In genomic region chr3R:29549945-29550344, dm6 we compare ENCODE assay signal across 3 fruit fly cellular contexts.
A peak's percentile ranks its signal among the peaks of the same experiment; 100 is the strongest.
TF ChIP-seq lines count a peak whose summit lies in the region.

No protein-coding gene starts in this region.

TF ChIP-seq in whole organism, embryonic, 481 proteins besides CTCF, POLR2A, EP300 and RAD21 (continued from another document and continues in another):
- TF ChIP-seq HLHmδ (GFP tag; optimal IDR thresholded peaks at IDR 0.05; lab: Kevin White, UChicago) = no peak
- TF ChIP-seq PHDP (tag; optimal IDR thresholded peaks at IDR 0.05; lab: Kevin White, UChicago) = no peak
- TF ChIP-seq lola (GFP tag; optimal IDR thresholded peaks at IDR 0.05; lab: Kevin White, UChicago) = peak in 1 of 3 experiments; percentile 11
- TF ChIP-seq CG6791 (GFP tag; IDR thresholded peaks at IDR 0.05; lab: Robert Waterston, UW; ENCODE audit: partially characterized antibody) = no peak
- TF ChIP-seq Deaf1 (tag; optimal IDR thresholded peaks at IDR 0.05; lab: Kevin White, UChicago) = no peak
- TF ChIP-seq Sox100B (GFP tag; optimal IDR thresholded peaks at IDR 0.05; lab: Kevin White, UChicago) = no peak
- TF ChIP-seq CG6854 (GFP tag; optimal IDR thresholded peaks at IDR 0.05; lab: Kevin White, UChicago) = no peak
- TF ChIP-seq ara (GFP tag; IDR thresholded peaks at IDR 0.05; lab: Robert Waterston, UW) = peak; percentile 32; the same call in 1 of the 2 replicates
- TF ChIP-seq nerfin-2 (GFP tag; IDR thresholded peaks at IDR 0.05; lab: Robert Waterston, UW; ENCODE audit: partially characterized antibody) = no peak
- peak; percentile 14 for TF ChIP-seq az2 (GFP tag; optimal IDR thresholded peaks at IDR 0.05; lab: Kevin White, UChicago)
- no peak for TF ChIP-seq shn (GFP tag; optimal IDR thresholded peaks at IDR 0.05; lab: Kevin White, UChicago)
- no peak for TF ChIP-seq dimm (GFP tag; IDR thresholded peaks at IDR 0.05; lab: Robert Waterston, UW)
- peak; percentile 11 for TF ChIP-seq CG12391 (tag; optimal IDR thresholded peaks at IDR 0.05; lab: Kevin White, UChicago)
- TF ChIP-seq Camta (GFP tag; optimal IDR thresholded peaks at IDR 0.05; lab: Kevin White, UChicago) = no peak
- no peak for TF ChIP-seq tna (GFP tag; IDR thresholded peaks at IDR 0.05; lab: Robert Waterston, UW; ENCODE audit: partially characterized antibody)
- TF ChIP-seq row (GFP tag; IDR thresholded peaks at IDR 0.05; lab: Robert Waterston, UW) = peak; percentile 23; the same call in 2 of the 3 replicates
- no peak for TF ChIP-seq CG1602 (GFP tag; optimal IDR thresholded peaks at IDR 0.05; lab: Kevin White, UChicago)
- TF ChIP-seq CG9876 (GFP tag; optimal IDR thresholded peaks at IDR 0.05; lab: Kevin White, UChicago) = no peak
- no peak for TF ChIP-seq CG17186 (GFP tag; optimal IDR thresholded peaks at IDR 0.05; lab: Kevin White, UChicago)
- no peak for TF ChIP-seq CG4328 (GFP tag; optimal IDR thresholded peaks at IDR 0.05; lab: Kevin White, UChicago)
- no peak for TF ChIP-seq bowl (GFP tag; IDR thresholded peaks at IDR 0.05; lab: Robert Waterston, UW)
- no peak for TF ChIP-seq hb (GFP tag; IDR thresholded peaks at IDR 0.05; lab: Robert Waterston, UW; ENCODE audit: partially characterized antibody)
- TF ChIP-seq CG18262 (tag; optimal IDR thresholded peaks at IDR 0.05; lab: Kevin White, UChicago) = peak; percentile 16
- TF ChIP-seq Side (GFP tag; optimal IDR thresholded peaks at IDR 0.05; lab: Kevin White, UChicago) = no peak
- no peak for TF ChIP-seq HHEX (GFP tag; optimal IDR thresholded peaks at IDR 0.05; lab: Kevin White, UChicago)
- no peak for TF ChIP-seq GATAe (GFP tag; conservative IDR thresholded peaks at IDR 0.05; lab: Robert Waterston, UW)
- no peak for TF ChIP-seq stwl (tag; optimal IDR thresholded peaks at IDR 0.05; lab: Kevin White, UChicago)
- no peak for TF ChIP-seq rib (GFP tag; IDR thresholded peaks at IDR 0.05; lab: Robert Waterston, UW)
- TF ChIP-seq chm (GFP tag; IDR thresholded peaks at IDR 0.05; lab: Robert Waterston, UW) = no peak
- no peak for TF ChIP-seq E2f2 (GFP tag; IDR thresholded peaks at IDR 0.05; lab: Robert Waterston, UW)
- TF ChIP-seq CG31441 (GFP tag; IDR thresholded peaks at IDR 0.05; lab: Robert Waterston, UW) = no peak
- no peak for TF ChIP-seq pum (GFP tag; optimal IDR thresholded peaks at IDR 0.05; lab: Kevin White, UChicago)
- no peak for TF ChIP-seq CG7745 (tag; optimal IDR thresholded peaks at IDR 0.05; lab: Kevin White, UChicago)
- TF ChIP-seq gfzf (GFP tag; optimal IDR thresholded peaks at IDR 0.05; lab: Kevin White, UChicago) = no peak
- no peak for TF ChIP-seq dm (GFP tag; optimal IDR thresholded peaks at IDR 0.05; lab: Kevin White, UChicago)
- no peak for TF ChIP-seq CG10366 (GFP tag; IDR thresholded peaks at IDR 0.05; lab: Robert Waterston, UW)
- TF ChIP-seq CG11504 (tag; optimal IDR thresholded peaks at IDR 0.05; lab: Kevin White, UChicago) = no peak
- TF ChIP-seq CG4854 (GFP tag; optimal IDR thresholded peaks at IDR 0.05; lab: Kevin White, UChicago) = no peak
- no peak for TF ChIP-seq YL-1 (GFP tag; optimal IDR thresholded peaks at IDR 0.05; lab: Kevin White, UChicago)
- no peak for TF ChIP-seq chn (GFP tag; optimal IDR thresholded peaks at IDR 0.05; lab: Kevin White, UChicago)
- TF ChIP-seq sisA (GFP tag; IDR thresholded peaks at IDR 0.05; lab: Robert Waterston, UW) = no peak
- no peak for TF ChIP-seq ind (GFP tag; optimal IDR thresholded peaks at IDR 0.05; lab: Kevin White, UChicago)
- no peak for TF ChIP-seq Dip2 (GFP tag; IDR thresholded peaks at IDR 0.05; lab: Robert Waterston, UW)
- no peak for TF ChIP-seq wdn (GFP tag; IDR thresholded peaks at IDR 0.05; lab: Robert Waterston, UW)
- no peak for TF ChIP-seq inv (GFP tag; IDR thresholded peaks at IDR 0.05; lab: Robert Waterston, UW; ENCODE audit: partially characterized antibody)

TF ChIP-seq in whole organism, prepupa, 60 proteins besides CTCF, POLR2A, EP300 and RAD21 (continued from another document):
- no peak for TF ChIP-seq salr (GFP tag; optimal IDR thresholded peaks at IDR 0.05; lab: Kevin White, UChicago)
- no peak for TF ChIP-seq CG16779 (tag; optimal IDR thresholded peaks at IDR 0.05; lab: Kevin White, UChicago)
- TF ChIP-seq CG11762 (GFP tag; optimal IDR thresholded peaks at IDR 0.05; lab: Kevin White, UChicago; ENCODE audit: insufficient read depth) = no peak
- peak; percentile 31 for TF ChIP-seq Met (GFP tag; optimal IDR thresholded peaks at IDR 0.05; lab: Kevin White, UChicago)
- TF ChIP-seq achi (GFP tag; optimal IDR thresholded peaks at IDR 0.05; lab: Kevin White, UChicago) = peak; percentile 48
- TF ChIP-seq Eip75B (GFP tag; optimal IDR thresholded peaks at IDR 0.05; lab: Kevin White, UChicago) = peak; percentile 25
- peak; percentile 12 for TF ChIP-seq acj6 (GFP tag; optimal IDR thresholded peaks at IDR 0.05; lab: Kevin White, UChicago)
- peak; percentile 28 for TF ChIP-seq OdsH (GFP tag; optimal IDR thresholded peaks at IDR 0.05; lab: Kevin White, UChicago)
- TF ChIP-seq CG6808 (GFP tag; optimal IDR thresholded peaks at IDR 0.05; lab: Kevin White, UChicago) = peak; percentile 10
- peak; percentile 21 for TF ChIP-seq pdm3 (GFP tag; optimal IDR thresholded peaks at IDR 0.05; lab: Kevin White, UChicago)
- TF ChIP-seq svp (GFP tag; lab: Kevin White, UChicago) = peak; percentile 52
- TF ChIP-seq dac (GFP tag; optimal IDR thresholded peaks at IDR 0.05; lab: Kevin White, UChicago) = no peak
- TF ChIP-seq CG11294 (GFP tag; IDR thresholded peaks at IDR 0.05; lab: Robert Waterston, UW) = no peak
- TF ChIP-seq fd85E (GFP tag; optimal IDR thresholded peaks at IDR 0.05; lab: Kevin White, UChicago) = no peak
- TF ChIP-seq eg (GFP tag; IDR thresholded peaks at IDR 0.05; lab: Robert Waterston, UW) = no peak
- no peak for TF ChIP-seq Gug (GFP tag; IDR thresholded peaks at IDR 0.05; lab: Robert Waterston, UW)
- TF ChIP-seq lz (GFP tag; optimal IDR thresholded peaks at IDR 0.05; lab: Kevin White, UChicago) = peak; percentile 25
- TF ChIP-seq vri (GFP tag; optimal IDR thresholded peaks at IDR 0.05; lab: Kevin White, UChicago) = peak; percentile 36
- TF ChIP-seq ss (GFP tag; optimal IDR thresholded peaks at IDR 0.05; lab: Kevin White, UChicago) = no peak
- TF ChIP-seq CG3032 (tag; optimal IDR thresholded peaks at IDR 0.05; lab: Kevin White, UChicago) = peak; percentile 27
- TF ChIP-seq fd59A (GFP tag; optimal IDR thresholded peaks at IDR 0.05; lab: Kevin White, UChicago) = peak; percentile 26
- TF ChIP-seq CG34406 (GFP tag; optimal IDR thresholded peaks at IDR 0.05; lab: Kevin White, UChicago) = no peak
- peak; percentile 43 for TF ChIP-seq Ets96B (tag; optimal IDR thresholded peaks at IDR 0.05; lab: Kevin White, UChicago)
- TF ChIP-seq CG4318 (GFP tag; optimal IDR thresholded peaks at IDR 0.05; lab: Kevin White, UChicago) = no peak
- peak; percentile 67 for TF ChIP-seq Eip78C (GFP tag; lab: Kevin White, UChicago)
- no peak for TF ChIP-seq CG9139 (GFP tag; optimal IDR thresholded peaks at IDR 0.05; lab: Kevin White, UChicago)
- peak; percentile 37 for TF ChIP-seq Hr39 (GFP tag; optimal IDR thresholded peaks at IDR 0.05; lab: Kevin White, UChicago)
- TF ChIP-seq CG6163 (GFP tag; IDR thresholded peaks at IDR 0.05; lab: Robert Waterston, UW) = peak; percentile 63; the same call in 2 of the 3 replicates
- peak; percentile 10 for TF ChIP-seq spab (GFP tag; optimal IDR thresholded peaks at IDR 0.05; lab: Kevin White, UChicago)
- TF ChIP-seq Sox102F (GFP tag; optimal IDR thresholded peaks at IDR 0.05; lab: Kevin White, UChicago) = no peak
- no peak for TF ChIP-seq CG11902 (GFP tag; optimal IDR thresholded peaks at IDR 0.05; lab: Kevin White, UChicago)
- no peak for TF ChIP-seq net (GFP tag; optimal IDR thresholded peaks at IDR 0.05; lab: Kevin White, UChicago)
- TF ChIP-seq Hr4 (GFP tag; optimal IDR thresholded peaks at IDR 0.05; lab: Kevin White, UChicago) = no peak
- TF ChIP-seq CG1621 (tag; optimal IDR thresholded peaks at IDR 0.05; lab: Kevin White, UChicago) = no peak
- TF ChIP-seq Blimp-1 (GFP tag; optimal IDR thresholded peaks at IDR 0.05; lab: Kevin White, UChicago) = no peak
- TF ChIP-seq CG8319 (GFP tag; optimal IDR thresholded peaks at IDR 0.05; lab: Kevin White, UChicago) = no peak

TF ChIP-seq in whole organism, wandering third instar larva, 38 proteins besides CTCF, POLR2A, EP300 and RAD21 (continued from another document):
- TF ChIP-seq GATAd (GFP tag; optimal IDR thresholded peaks at IDR 0.05; lab: Kevin White, UChicago) = no peak
- no peak for TF ChIP-seq brk (GFP tag; optimal IDR thresholded peaks at IDR 0.05; lab: Kevin White, UChicago)
- TF ChIP-seq CrebA (GFP tag; optimal IDR thresholded peaks at IDR 0.05; lab: Kevin White, UChicago; ENCODE audit: borderline replicate concordance) = no peak
- TF ChIP-seq HLH106 (tag; optimal IDR thresholded peaks at IDR 0.05; lab: Kevin White, UChicago) = peak; percentile 36
- TF ChIP-seq Vsx2 (GFP tag; optimal IDR thresholded peaks at IDR 0.05; lab: Kevin White, UChicago; ENCODE audit: partially characterized antibody) = no peak
- no peak for TF ChIP-seq CG32264 (GFP tag; optimal IDR thresholded peaks at IDR 0.05; lab: Kevin White, UChicago)
